Worm (Caenorhabditis elegans): ENCODE data around the gene F59A1.16.

Gene F59A1.16

ce11 chrV:17690922-17691321 lies 6.2 kb upstream of the F59A1.16 start, which contains the start of gene F59A1.13:
Gene F59A1.13 (minus strand): TSS chrV:17691022.
- TF ChIP-seq elt-4 (tag; optimal IDR thresholded peaks at IDR 0.05): no peak
- TF ChIP-seq ceh-34 (tag; optimal IDR thresholded peaks at IDR 0.05): no peak
- TF ChIP-seq ceh-19 (GFP tag; optimal IDR thresholded peaks at IDR 0.05): no peak
- TF ChIP-seq unc-86 (tag; optimal IDR thresholded peaks at IDR 0.05): no peak
- no peak for TF ChIP-seq ceh-18 (tag; optimal IDR thresholded peaks at IDR 0.05)
- no peak for TF ChIP-seq ref-2 (tag; optimal IDR thresholded peaks at IDR 0.05)
- no peak for TF ChIP-seq mec-3 (tag; optimal IDR thresholded peaks at IDR 0.05; ENCODE audit: borderline replicate concordance)
- no peak for TF ChIP-seq lin-11 (tag; optimal IDR thresholded peaks at IDR 0.05)
- TF ChIP-seq ceh-6 (GFP tag; optimal IDR thresholded peaks at IDR 0.05): no peak
- TF ChIP-seq ceh-22 (tag; optimal IDR thresholded peaks at IDR 0.05): no peak
- no peak for TF ChIP-seq ttx-3 (tag; optimal IDR thresholded peaks at IDR 0.05)
- no peak for TF ChIP-seq unc-3 (GFP tag; conservative IDR thresholded peaks at IDR 0.05)
- TF ChIP-seq unc-3 (tag; optimal IDR thresholded peaks at IDR 0.05): no peak
- no peak for TF ChIP-seq syd-9 (tag; optimal IDR thresholded peaks at IDR 0.05)
- TF ChIP-seq K09A11.1 (tag; optimal IDR thresholded peaks at IDR 0.05; ENCODE audit: insufficient read depth): no peak

ce11 chrV:17686852-17687251 lies 2.1 kb upstream of the F59A1.16 start, which contains the start of gene F59A1.18:
Gene F59A1.18 (minus strand): TSS chrV:17686952.
- TF ChIP-seq gmeb-2 (tag; optimal IDR thresholded peaks at IDR 0.05): no peak
- no peak for TF ChIP-seq lim-6 (tag; optimal IDR thresholded peaks at IDR 0.05)
- no peak for TF ChIP-seq ceh-30 (tag; optimal IDR thresholded peaks at IDR 0.05)
- no peak for TF ChIP-seq hlh-6 (tag; optimal IDR thresholded peaks at IDR 0.05)
- no peak for TF ChIP-seq ceh-45 (GFP tag; IDR thresholded peaks at IDR 0.05)
- no peak for TF ChIP-seq ceh-2 (tag; optimal IDR thresholded peaks at IDR 0.05)
- TF ChIP-seq pqm-1 (tag; optimal IDR thresholded peaks at IDR 0.05): no peak

- TF ChIP-seq madf-2 (tag; optimal IDR thresholded peaks at IDR 0.05) (no peak), ceh-14 (tag; optimal IDR thresholded peaks at IDR 0.05) (no peak), nhr-232 (tag; optimal IDR thresholded peaks at IDR 0.05) (no peak), ref-2 (tag; optimal IDR thresholded peaks at IDR 0.05) (no peak), C08G9.2 (tag; optimal IDR thresholded peaks at IDR 0.05) (no peak), npax-4 (tag; optimal IDR thresholded peaks at IDR 0.05) (no peak), sox-2 (GFP tag; IDR thresholded peaks at IDR 0.05) (no peak), ceh-48 (tag; optimal IDR thresholded peaks at IDR 0.05) (no peak), lin-11 (tag; optimal IDR thresholded peaks at IDR 0.05) (no peak), ceh-6 (GFP tag; optimal IDR thresholded peaks at IDR 0.05) (no peak), ceh-22 (tag; optimal IDR thresholded peaks at IDR 0.05) (no peak), odd-2 (tag; optimal IDR thresholded peaks at IDR 0.05) (no peak), syd-9 (tag; optimal IDR thresholded peaks at IDR 0.05) (no peak), Y22D7AL.16 (tag; optimal IDR thresholded peaks at IDR 0.05) (no peak), hlh-13 (GFP tag; optimal IDR thresholded peaks at IDR 0.05) (no peak), K02D7.2 (tag; optimal IDR thresholded peaks at IDR 0.05) (no peak), C38D4.7 (GFP tag; optimal IDR thresholded peaks at IDR 0.05) (no peak), ceh-31 (tag; optimal IDR thresholded peaks at IDR 0.05) (no peak), pat-9 (tag; optimal IDR thresholded peaks at IDR 0.05) (no peak)
Observed at ce11 chrV:17683763-17684162, 994 bp downstream of the F59A1.16 start, which contains the start of gene F59A1.15. Gene F59A1.15 (minus strand): TSS chrV:17683863.

ce11 chrV:17683290-17683689 lies 1.5 kb downstream of the F59A1.16 start:
- TF ChIP-seq ceh-18 (tag; optimal IDR thresholded peaks at IDR 0.05) (no peak), pax-1 (tag; optimal IDR thresholded peaks at IDR 0.05) (no peak), C08G9.2 (tag; optimal IDR thresholded peaks at IDR 0.05) (no peak), dmd-4 (tag; optimal IDR thresholded peaks at IDR 0.05; ENCODE audit: borderline replicate concordance) (no peak), F13H6.1 (tag; optimal IDR thresholded peaks at IDR 0.05) (no peak), npax-4 (tag; optimal IDR thresholded peaks at IDR 0.05) (no peak), ceh-9 (tag; optimal IDR thresholded peaks at IDR 0.05) (no peak), che-1 (tag; optimal IDR thresholded peaks at IDR 0.05) (no peak), pha-4 (tag; optimal IDR thresholded peaks at IDR 0.05) (no peak), rnt-1 (tag; optimal IDR thresholded peaks at IDR 0.05) (no peak), hlh-15 (tag; optimal IDR thresholded peaks at IDR 0.05) (no peak), dve-1 (tag; optimal IDR thresholded peaks at IDR 0.05) (no peak)
